Fruit fly (Drosophila melanogaster) whole organism, embryonic: ENCODE data around the gene Inx5.

Source experiments
- Abd-B ChIP-seq: fragments of 200-800 bp; sonication (Bioruptor generic); optimal IDR thresholded peaks from 2 replicates; lab custom pipeline; 2018; ENCODE audit warnings: missing biosample characterization, mild to moderate bottlenecking, missing genetic modification characterization, moderate library complexity
- Awh ChIP-seq: fragments of 200-800 bp; sonication (Bioruptor generic); IDR thresholded peaks from 2 replicates; pipeline ENCODE4, ENCODE4 v1.3.6; 2022; ENCODE audit warnings: missing biosample characterization, missing genetic modification characterization
- Blimp-1 ChIP-seq: fragments of 200-800 bp; sonication (Bioruptor generic); optimal IDR thresholded peaks from 3 replicates; lab custom pipeline; 2018; ENCODE audit warnings: missing biosample characterization, missing genetic modification characterization, mild to moderate bottlenecking, moderate library complexity, missing genetic modification reagents
- CG11456 ChIP-seq: fragments of 200-800 bp; sonication (Bioruptor generic); IDR thresholded peaks from 3 replicates; pipeline ENCODE4 v1.3.6; 2022; ENCODE audit warnings: missing biosample characterization, missing genetic modification characterization
- CG11696 ChIP-seq: fragments of 200-800 bp; sonication (Bioruptor generic); IDR thresholded peaks from 2 replicates; pipeline ENCODE4 v1.3.6; 2022; ENCODE audit warnings: missing biosample characterization, missing genetic modification characterization
- CG12744 ChIP-seq: fragments of 200-800 bp; sonication (Bioruptor generic); optimal IDR thresholded peaks from 2 replicates; lab custom pipeline; 2016; ENCODE audit warnings: missing biosample characterization, missing genetic modification characterization
- CG13296 ChIP-seq: fragments of 200-800 bp; sonication (Bioruptor generic); optimal IDR thresholded peaks from 3 replicates; lab custom pipeline; 2018; ENCODE audit warnings: missing biosample characterization, mild to moderate bottlenecking, missing genetic modification characterization
- CG16779 ChIP-seq: fragments of 200-800 bp; sonication (Bioruptor generic); IDR thresholded peaks from 2 replicates; pipeline ENCODE4 v1.3.6; 2022; ENCODE audit warnings: missing biosample characterization, missing genetic modification characterization
- CG18011 ChIP-seq: fragments of 200-800 bp; sonication (Bioruptor generic); optimal IDR thresholded peaks from 2 replicates; lab custom pipeline; 2017; ENCODE audit warnings: missing biosample characterization, missing genetic modification characterization, mild to moderate bottlenecking, moderate library complexity, missing genotype
- CG18619 ChIP-seq: fragments of 200-800 bp; sonication (Bioruptor generic); optimal IDR thresholded peaks from 3 replicates; lab custom pipeline; 2017; ENCODE audit warnings: missing biosample characterization, mild to moderate bottlenecking, missing genetic modification characterization
- CG18764 ChIP-seq: fragments of 200-800 bp; sonication (Bioruptor generic); optimal IDR thresholded peaks from 3 replicates; lab custom pipeline; 2016; ENCODE audit warnings: missing biosample characterization, missing genetic modification characterization
- CG30403 ChIP-seq: fragments of 200-800 bp; sonication (Bioruptor generic); optimal IDR thresholded peaks from 3 replicates; lab custom pipeline; 2016; ENCODE audit warnings: missing biosample characterization, missing genetic modification characterization
- CG3065 ChIP-seq: fragments of 200-800 bp; sonication (Bioruptor generic); optimal IDR thresholded peaks from 2 replicates; lab custom pipeline; 2016; ENCODE audit warnings: missing biosample characterization, missing genetic modification characterization
- CG31224 ChIP-seq: fragments of 200-800 bp; sonication (Bioruptor generic); IDR thresholded peaks from 2 replicates; pipeline ENCODE4 v1.3.6; 2022; ENCODE audit warnings: missing biosample characterization, missing genetic modification characterization
- CG3281 ChIP-seq: fragments of 200-800 bp; sonication (Bioruptor generic); optimal IDR thresholded peaks from 3 replicates; lab custom pipeline; 2017; ENCODE audit warnings: missing biosample characterization, mild to moderate bottlenecking, missing genetic modification characterization
- CG8765 ChIP-seq: fragments of 200-800 bp; sonication (Bioruptor generic); IDR thresholded peaks from 2 replicates; pipeline ENCODE4 v1.3.6; 2022; ENCODE audit warnings: missing biosample characterization, missing genetic modification characterization
- Dbx ChIP-seq: fragments of 200-800 bp; sonication (Bioruptor generic); IDR thresholded peaks from 3 replicates; pipeline ENCODE4 v1.3.6; 2022; ENCODE audit warnings: missing biosample characterization, missing genetic modification characterization
- E2f1 ChIP-seq: fragments of 200-800 bp; sonication (Bioruptor generic); IDR thresholded peaks from 2 replicates; pipeline ENCODE4 v1.3.6; 2022; ENCODE audit warnings: missing biosample characterization, missing genetic modification characterization
- E2f2 ChIP-seq: fragments of 200-800 bp; sonication (Bioruptor generic); IDR thresholded peaks from 2 replicates; pipeline ENCODE4 v1.3.6; 2022; ENCODE audit warnings: missing biosample characterization, missing genetic modification characterization
- Fer3 ChIP-seq: fragments of 200-800 bp; sonication (Bioruptor generic); optimal IDR thresholded peaks from 2 replicates; lab custom pipeline; 2018; ENCODE audit warnings: missing biosample characterization, mild to moderate bottlenecking, missing genetic modification characterization, moderate library complexity
- HHEX ChIP-seq: fragments of 200-800 bp; sonication (Bioruptor generic); optimal IDR thresholded peaks from 3 replicates; lab custom pipeline; 2017; ENCODE audit warnings: missing biosample characterization, mild to moderate bottlenecking, missing genetic modification characterization, missing genetic modification reagents
- HLH54F ChIP-seq: fragments of 200-800 bp; sonication (Bioruptor generic); optimal IDR thresholded peaks from 3 replicates; lab custom pipeline; 2016; ENCODE audit warnings: missing biosample characterization, missing genetic modification characterization
- HLHmδ ChIP-seq: fragments of 200-800 bp; sonication (Bioruptor generic); optimal IDR thresholded peaks from 2 replicates; lab custom pipeline; 2018; ENCODE audit warnings: missing biosample characterization, mild to moderate bottlenecking, missing genetic modification characterization, moderate library complexity
- Hmr ChIP-seq: fragments of 200-800 bp; sonication (Bioruptor generic); optimal IDR thresholded peaks from 3 replicates; lab custom pipeline; 2017; ENCODE audit warnings: mild to moderate bottlenecking, missing biosample characterization, missing genetic modification reagents, missing genetic modification characterization
- Lim3 ChIP-seq: fragments of 200-800 bp; sonication (Bioruptor generic); IDR thresholded peaks from 2 replicates; pipeline ENCODE4 v1.3.6; 2022; ENCODE audit warnings: missing biosample characterization, missing genetic modification characterization
- NFAT ChIP-seq: fragments of 200-800 bp; sonication (Bioruptor generic); IDR thresholded peaks from 2 replicates; pipeline ENCODE4 v1.3.6; 2022; ENCODE audit warnings: missing biosample characterization, missing genetic modification characterization
- NfI ChIP-seq: fragments of 200-800 bp; sonication (Bioruptor generic); optimal IDR thresholded peaks from 3 replicates; lab custom pipeline; 2018; ENCODE audit warnings: missing biosample characterization, mild to moderate bottlenecking, missing genetic modification characterization, moderate library complexity
- Scr ChIP-seq: fragments of 200-800 bp; sonication (Bioruptor generic); IDR thresholded peaks from 2 replicates; pipeline ENCODE4 v1.3.6; 2022; ENCODE audit warnings: missing biosample characterization, missing genetic modification characterization; ENCODE audit not compliant: partially characterized antibody
- Vsx1 ChIP-seq: fragments of 200-800 bp; sonication (Bioruptor generic); optimal IDR thresholded peaks from 2 replicates; lab custom pipeline; 2017; ENCODE audit warnings: missing biosample characterization, mild to moderate bottlenecking, missing genetic modification characterization, missing genetic modification reagents
- ab ChIP-seq: fragments of 200-800 bp; sonication (Bioruptor generic); optimal IDR thresholded peaks from 2 replicates; lab custom pipeline; 2016; ENCODE audit warnings: missing biosample characterization, missing genetic modification characterization
- chif ChIP-seq, 2 experiments: fragments of 200-800 bp; sonication (Bioruptor generic); optimal IDR thresholded peaks; 3 replicates each; lab custom pipeline; 2016; ENCODE audit warnings: missing biosample characterization in 2 of 2, missing genetic modification characterization in 2 of 2
- chinmo ChIP-seq: fragments of 200-800 bp; sonication (Bioruptor generic); IDR thresholded peaks from 4 replicates; pipeline ENCODE4 v1.3.6; 2022; ENCODE audit warnings: missing biosample characterization, missing genetic modification characterization; ENCODE audit not compliant: partially characterized antibody
- corto ChIP-seq: fragments of 200-800 bp; sonication (Bioruptor generic); optimal IDR thresholded peaks from 2 replicates; lab custom pipeline; 2016; ENCODE audit warnings: missing biosample characterization, mild to moderate bottlenecking, missing genetic modification characterization, moderate library complexity
- dan ChIP-seq: fragments of 200-800 bp; sonication (Bioruptor generic); IDR thresholded peaks from 2 replicates; pipeline ENCODE4 v1.3.6; 2022; ENCODE audit warnings: missing biosample characterization, missing genetic modification characterization
- disco-r ChIP-seq: fragments of 200-800 bp; sonication (Bioruptor generic); optimal IDR thresholded peaks from 2 replicates; lab custom pipeline; 2016; ENCODE audit warnings: missing biosample characterization, missing genetic modification characterization
- esg ChIP-seq: fragments of 200-800 bp; sonication (Bioruptor generic); conservative IDR thresholded peaks from 2 replicates; pipeline ENCODE4 v1.3.6; 2022; ENCODE audit warnings: missing biosample characterization, missing genetic modification characterization
- fd102C ChIP-seq: fragments of 200-800 bp; sonication (Bioruptor generic); optimal IDR thresholded peaks from 2 replicates; lab custom pipeline; 2018; ENCODE audit warnings: missing biosample characterization, mild to moderate bottlenecking, missing genetic modification characterization, moderate library complexity
- grau ChIP-seq: fragments of 200-800 bp; optimal IDR thresholded peaks from 3 replicates; lab custom pipeline; 2019; ENCODE audit warnings: missing biosample characterization, mild to moderate bottlenecking, missing genetic modification characterization, moderate library complexity
- gsb ChIP-seq: fragments of 200-800 bp; sonication (Bioruptor generic); IDR thresholded peaks from 2 replicates; pipeline ENCODE4 v1.3.6; 2022; ENCODE audit warnings: missing biosample characterization, missing genetic modification characterization
- gt ChIP-seq: fragments of 200-800 bp; sonication (Bioruptor generic); IDR thresholded peaks from 2 replicates; pipeline ENCODE4 v1.3.6; 2022; ENCODE audit warnings: missing biosample characterization, missing genetic modification characterization
- hb ChIP-seq: fragments of 200-800 bp; sonication (Bioruptor generic); IDR thresholded peaks from 3 replicates; pipeline ENCODE4 v1.3.6; 2022; ENCODE audit warnings: missing biosample characterization, missing genetic modification characterization; ENCODE audit not compliant: partially characterized antibody
- nerfin-2 ChIP-seq: fragments of 200-800 bp; sonication (Bioruptor generic); IDR thresholded peaks from 2 replicates; pipeline ENCODE4 v1.3.6; 2022; ENCODE audit warnings: missing biosample characterization, missing genetic modification characterization; ENCODE audit not compliant: partially characterized antibody
- odd ChIP-seq: fragments of 200-800 bp; sonication (Bioruptor generic); optimal IDR thresholded peaks from 2 replicates; lab custom pipeline; 2017; ENCODE audit warnings: missing biosample characterization, mild to moderate bottlenecking, missing genetic modification characterization
- pho ChIP-seq: fragments of 200-800 bp; sonication (Bioruptor generic); optimal IDR thresholded peaks from 2 replicates; lab custom pipeline; 2016; ENCODE audit warnings: missing biosample characterization, missing genetic modification characterization
- rib ChIP-seq: fragments of 200-800 bp; sonication (Bioruptor generic); IDR thresholded peaks from 2 replicates; pipeline ENCODE4 v1.3.6; 2022; ENCODE audit warnings: missing biosample characterization, missing genetic modification characterization
- sens-2 ChIP-seq: fragments of 200-800 bp; sonication (Bioruptor generic); IDR thresholded peaks from 2 replicates; pipeline ENCODE4 v1.3.6; 2022; ENCODE audit warnings: missing biosample characterization, missing genetic modification characterization
- shn ChIP-seq: fragments of 200-800 bp; sonication (Bioruptor generic); optimal IDR thresholded peaks from 3 replicates; lab custom pipeline; 2016; ENCODE audit warnings: missing biosample characterization, missing genetic modification characterization
- sima ChIP-seq: fragments of 200-800 bp; sonication (Bioruptor generic); optimal IDR thresholded peaks from 2 replicates; lab custom pipeline; 2016; ENCODE audit warnings: missing biosample characterization, missing genetic modification characterization
- twi ChIP-seq: fragments of 200-800 bp; optimal IDR thresholded peaks from 2 replicates; lab custom pipeline; 2019; ENCODE audit warnings: missing biosample characterization, mild to moderate bottlenecking, missing genetic modification characterization, moderate library complexity
- z ChIP-seq: fragments of 200-800 bp; sonication (Bioruptor generic); IDR thresholded peaks from 3 replicates; pipeline ENCODE4 v1.3.6; 2022; ENCODE audit warnings: missing biosample characterization, missing genetic modification characterization

The Inx5 gene

DNA sequence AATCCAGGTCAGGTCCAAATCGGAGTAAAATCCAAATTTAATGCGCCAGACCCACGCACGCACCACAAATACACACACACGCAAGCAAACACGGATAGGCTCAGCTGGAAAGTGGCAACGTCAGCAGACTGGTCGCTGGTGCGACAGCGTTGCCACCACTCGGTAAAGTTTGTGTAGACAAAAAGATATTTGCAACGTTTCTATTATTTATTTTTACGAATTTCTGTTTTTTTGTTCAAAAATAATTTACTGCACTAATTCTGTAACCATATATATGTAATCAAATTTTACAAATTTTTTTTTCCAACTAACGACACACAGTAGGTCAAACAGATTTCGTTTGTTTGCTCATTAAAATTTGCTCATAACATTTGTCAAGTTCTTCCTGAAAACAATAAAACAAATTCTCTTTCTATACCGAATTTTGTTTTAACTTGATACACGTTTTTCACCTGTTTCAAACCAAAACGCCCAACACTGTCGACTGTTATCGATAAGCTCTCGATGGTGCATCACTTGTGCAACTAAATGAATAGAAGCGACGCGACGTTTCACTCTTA is 9.1 kb upstream of the Inx5 start, which contains the start of the genes CG7556 and CG7453 (continued):
- TF ChIP-seq CG11456 (GFP tag; lab: Robert Waterston, UW), result no peak; the same call in 2 of the 3 replicates
- no peak for TF ChIP-seq sens-2 (GFP tag; lab: Robert Waterston, UW)
- peak; percentile 54 for TF ChIP-seq Fer3 (tag; lab: Kevin White, UChicago)
- peak; percentile 51; the same call in 1 of the 2 replicates for TF ChIP-seq E2f1
- TF ChIP-seq sima (GFP tag; lab: Kevin White, UChicago), result peak; percentile 33
- TF ChIP-seq HHEX, result peak; percentile 37
- TF ChIP-seq Blimp-1 (GFP tag; lab: Kevin White, UChicago), result peak; percentile 61
- TF ChIP-seq CG3065, result peak; percentile 56
- no peak for TF ChIP-seq gsb (GFP tag; lab: Robert Waterston, UW)
- no peak for TF ChIP-seq CG16779 (GFP tag; lab: Robert Waterston, UW)
- peak; percentile 64 for TF ChIP-seq CG18619 (GFP tag; lab: Kevin White, UChicago)
- peak; percentile 62 for TF ChIP-seq CG3281
- 0 out of 2 replicates have a peak, but pooled peaks have one; percentile 3 for TF ChIP-seq NFAT (GFP tag; lab: Robert Waterston, UW)
- peak; percentile 72 to 79 for TF ChIP-seq chif (GFP tag; optimal IDR thresholded peaks at IDR 0.05; lab: Kevin White, UChicago)
- TF ChIP-seq ab (GFP tag; lab: Kevin White, UChicago), result peak; percentile 55
- peak; percentile 68 for TF ChIP-seq esg (GFP tag; lab: Robert Waterston, UW)
- peak; percentile 78 for TF ChIP-seq HLH54F (GFP tag; lab: Kevin White, UChicago)
- peak; percentile 76 for TF ChIP-seq Abd-B (GFP tag; lab: Kevin White, UChicago)
- peak; percentile 82 for TF ChIP-seq shn (GFP tag; lab: Kevin White, UChicago)
- peak; percentile 47; the same call in 2 of the 3 replicates for TF ChIP-seq Dbx (GFP tag; lab: Robert Waterston, UW)
- peak; percentile 71 for TF ChIP-seq Hmr (GFP tag; lab: Kevin White, UChicago)
- TF ChIP-seq nerfin-2 (GFP tag; lab: Robert Waterston, UW), result no peak
- no peak for TF ChIP-seq Vsx1
- peak; percentile 41 for TF ChIP-seq CG12744 (GFP tag; lab: Kevin White, UChicago)
- no peak for TF ChIP-seq hb (GFP tag; lab: Robert Waterston, UW)
- peak; percentile 58 for TF ChIP-seq CG18764 (GFP tag; lab: Kevin White, UChicago)
- peak; percentile 62 for TF ChIP-seq disco-r (GFP tag; lab: Kevin White, UChicago)
- TF ChIP-seq NfI (GFP tag; lab: Kevin White, UChicago), result peak; percentile 76
- TF ChIP-seq grau (tag; lab: Kevin White, UChicago), result peak; percentile 76
- no peak for TF ChIP-seq Lim3 (GFP tag; lab: Robert Waterston, UW)
- TF ChIP-seq Awh (GFP tag; lab: Robert Waterston, UW), result no peak
- no peak for TF ChIP-seq CG8765 (GFP tag; lab: Robert Waterston, UW)
- TF ChIP-seq CG30403, result peak; percentile 92
- TF ChIP-seq fd102C (GFP tag; lab: Kevin White, UChicago), result no peak
- no peak for TF ChIP-seq dan (GFP tag; lab: Robert Waterston, UW)
- peak; percentile 58 for TF ChIP-seq odd (GFP tag; lab: Kevin White, UChicago)
- TF ChIP-seq gt (GFP tag; lab: Robert Waterston, UW), result no peak
- TF ChIP-seq CG11696 (GFP tag; lab: Robert Waterston, UW), result no peak
- no peak for TF ChIP-seq corto (GFP tag; lab: Kevin White, UChicago)
- peak; percentile 53 for TF ChIP-seq CG13296 (GFP tag; lab: Kevin White, UChicago)
- TF ChIP-seq CG18011 (GFP tag; lab: Kevin White, UChicago), result peak; percentile 51
- no peak for TF ChIP-seq rib (GFP tag; lab: Robert Waterston, UW)
- TF ChIP-seq HLHmδ, result no peak
- peak; percentile 45; the same call in 1 of the 2 replicates for TF ChIP-seq E2f2
- TF ChIP-seq CG31224, result peak; percentile 45
- no peak for TF ChIP-seq z (GFP tag; lab: Robert Waterston, UW)
- no peak for TF ChIP-seq chinmo (GFP tag; lab: Robert Waterston, UW)
- no peak for TF ChIP-seq Scr (GFP tag; lab: Robert Waterston, UW)
- TF ChIP-seq twi (tag; lab: Kevin White, UChicago), result peak; percentile 49
- TF ChIP-seq pho, result peak; percentile 79
